Worm (Caenorhabditis elegans) whole organism, L3 larva: ENCODE data around the gene srt-73.

Experiments
- ZK546.5 ChIP-seq: sonication (generic microtip); optimal IDR thresholded peaks from 2 replicates; lab custom pipeline; 2017; ENCODE audit warnings: missing biosample characterization, missing genetic modification characterization
- ztf-4 ChIP-seq: fragments of 150-350 bp; optimal IDR thresholded peaks from 2 replicates; lab custom pipeline; 2014; ENCODE audit warnings: missing biosample characterization, missing genetic modification characterization

DNA sequence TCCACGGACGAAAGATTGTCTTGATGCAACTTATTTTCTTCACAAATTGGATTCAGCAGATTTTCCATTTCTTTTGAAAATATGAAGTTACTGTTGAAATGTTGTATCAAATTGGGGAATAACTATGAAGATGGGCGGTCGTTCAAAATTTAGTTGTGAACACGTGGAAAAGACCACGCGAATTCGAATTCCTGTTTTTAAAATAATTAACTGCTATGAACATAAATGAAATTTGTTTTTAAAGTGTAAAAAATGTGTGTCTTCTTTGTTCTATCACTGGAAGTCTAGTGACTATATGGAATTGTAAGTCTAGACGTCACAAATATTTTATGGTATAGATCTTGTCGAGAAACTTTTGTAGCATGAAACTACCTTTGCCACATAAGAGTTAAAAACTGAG lies 40.7 kb upstream of the srt-73 start, which contains the start of gene C06A6.7:
- no peak for TF ChIP-seq ztf-4 (tag; lab: Kevin White, UChicago)
- no peak for TF ChIP-seq ZK546.5 (tag; lab: Kevin White, UChicago)
